Worm (Caenorhabditis elegans): ENCODE measurements around the gene C54C6.7.

The C54C6.7 gene

DNA sequence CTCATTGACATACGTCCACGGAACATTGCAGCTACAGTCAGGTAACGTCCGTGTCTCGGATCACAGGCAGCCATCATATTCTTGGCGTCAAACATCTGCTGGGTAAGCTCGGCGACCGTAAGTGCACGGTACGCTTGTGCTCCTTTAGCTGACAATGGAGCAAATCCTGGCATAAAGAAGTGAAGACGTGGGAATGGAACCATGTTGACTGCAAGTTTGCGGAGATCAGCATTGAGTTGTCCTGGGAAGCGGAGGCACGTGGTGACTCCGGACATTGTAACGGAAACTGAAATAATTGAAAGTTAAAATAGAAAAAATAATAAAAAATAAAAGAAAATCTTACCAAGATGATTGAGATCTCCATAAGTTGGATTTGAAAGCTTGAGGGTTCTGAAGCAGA lies 6.7 kb downstream of the C54C6.7 start:
- TF ChIP-seq daf-16 (GFP tag; optimal IDR thresholded peaks at IDR 0.05) (no peak), daf-16 (tag; optimal IDR thresholded peaks at IDR 0.05) (no peak), nhr-28 (tag; optimal IDR thresholded peaks at IDR 0.05) (no peak), nhr-42 (GFP tag; IDR thresholded peaks at IDR 0.05) (no peak), aha-1 (tag) (peak; percentile 91), unc-130 (GFP tag; optimal IDR thresholded peaks at IDR 0.05) (no peak), ceh-28 (tag; optimal IDR thresholded peaks at IDR 0.05) (no peak), egl-43 (GFP tag; IDR thresholded peaks at IDR 0.05) (no peak)

DNA sequence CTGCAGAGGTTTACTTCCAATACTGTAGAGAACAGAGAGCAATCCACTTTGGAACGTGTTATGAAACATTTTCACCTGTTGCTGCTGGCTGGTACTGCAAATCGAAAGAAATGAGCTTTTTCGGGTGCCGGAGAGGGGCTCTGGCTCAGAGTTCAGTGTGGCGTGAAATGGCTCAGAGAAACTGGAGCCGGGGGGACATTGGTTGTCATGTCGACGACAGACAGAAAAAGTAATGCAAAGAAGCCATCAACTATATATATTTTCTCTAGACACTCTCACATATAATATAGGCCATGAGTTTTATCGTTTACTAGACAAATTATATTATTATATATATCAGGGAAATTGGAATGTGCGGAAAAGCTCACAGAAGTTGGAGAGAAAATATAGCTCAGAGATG lies 8.8 kb downstream of the C54C6.7 start, which contains the start of gene cfap-20:
TSS of gene cfap-20 (minus strand) at position 101 of the 400 bp plus-strand sequence.
- TF ChIP-seq ama-1 (optimal IDR thresholded peaks at IDR 0.05) (no peak), lin-38 (GFP tag; IDR thresholded peaks at IDR 0.05) (peak; percentile 25; the same call in 1 of the 2 replicates), nhr-111 (GFP tag; optimal IDR thresholded peaks at IDR 0.05) (no peak), tra-1 (GFP tag; IDR thresholded peaks at IDR 0.05) (0 out of 2 replicates have a peak, but pooled peaks have one; percentile 18), egl-43 (GFP tag; IDR thresholded peaks at IDR 0.05) (0 out of 2 replicates have a peak, but pooled peaks have one; percentile 9)

DNA sequence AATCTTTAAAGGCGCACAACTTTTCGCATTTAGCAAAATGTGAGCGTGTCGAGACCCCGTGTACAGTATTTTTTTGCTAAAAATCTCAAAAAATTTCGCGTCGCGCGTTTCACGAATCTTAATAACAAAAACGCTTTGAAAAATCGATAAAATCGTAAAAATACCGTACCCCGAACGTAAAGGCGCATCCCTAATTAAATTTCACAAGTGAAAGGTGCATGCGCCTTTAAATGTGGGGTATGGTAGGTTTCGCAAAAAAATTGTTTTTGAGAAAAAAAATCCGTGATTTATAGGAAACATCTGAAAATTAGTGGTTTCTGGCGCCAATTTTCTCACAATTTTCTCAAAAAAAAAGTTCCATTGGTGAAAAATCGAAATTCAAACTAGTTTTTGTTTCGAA lies 12.0 kb downstream of the C54C6.7 start:
- TF ChIP-seq lin-38 (GFP tag; IDR thresholded peaks at IDR 0.05) (peak; percentile 23; the same call in 1 of the 2 replicates), egl-27 (tag; optimal IDR thresholded peaks at IDR 0.05) (no peak)

DNA sequence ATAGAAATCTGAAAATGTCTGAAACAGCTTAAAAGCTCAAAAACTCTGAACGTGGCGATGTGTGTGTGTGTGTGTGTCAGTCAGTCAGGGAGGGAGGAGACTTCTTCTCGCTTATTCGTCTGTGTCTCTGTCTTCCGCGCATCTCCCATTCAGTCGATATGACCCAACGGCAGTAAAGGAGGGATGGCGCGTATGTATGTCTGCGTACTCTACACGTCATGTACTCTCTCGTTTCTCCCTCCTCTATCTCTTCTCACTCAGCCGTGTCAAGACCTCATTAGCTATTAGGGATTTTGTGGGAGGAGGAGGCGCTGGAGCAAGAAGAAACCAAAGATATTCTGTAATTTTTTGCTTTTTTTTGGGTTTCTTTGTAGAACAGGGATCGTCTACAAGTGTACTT lies 14.2 kb downstream of the C54C6.7 start:
- TF ChIP-seq zip-2 (tag; optimal IDR thresholded peaks at IDR 0.05) = no peak
- TF ChIP-seq ctbp-1 (GFP tag; IDR thresholded peaks at IDR 0.05) = 0 out of 2 replicates have a peak, but pooled peaks have one; percentile 44
- TF ChIP-seq hlh-11 (tag; optimal IDR thresholded peaks at IDR 0.05) = peak; percentile 51
- TF ChIP-seq madf-9 (GFP tag; conservative IDR thresholded peaks at IDR 0.05) = 0 out of 2 replicates have a peak, but pooled peaks have one; percentile 12
- TF ChIP-seq nhr-28 (tag; optimal IDR thresholded peaks at IDR 0.05) = peak; percentile 53
- TF ChIP-seq nhr-237 (tag; optimal IDR thresholded peaks at IDR 0.05) = no peak
- no peak for TF ChIP-seq gei-8 (GFP tag; optimal IDR thresholded peaks at IDR 0.05)
- no peak for TF ChIP-seq nhr-76 (tag; optimal IDR thresholded peaks at IDR 0.05)
- TF ChIP-seq ceh-82 (tag; optimal IDR thresholded peaks at IDR 0.05) = no peak
- peak; percentile 25 for TF ChIP-seq dve-1 (tag; optimal IDR thresholded peaks at IDR 0.05; ENCODE audit: insufficient read depth)
- TF ChIP-seq skn-1 (tag; optimal IDR thresholded peaks at IDR 0.05) = no peak
- TF ChIP-seq ceh-28 (tag; optimal IDR thresholded peaks at IDR 0.05) = peak; percentile 36
- peak; percentile 32 for TF ChIP-seq lin-38 (GFP tag; IDR thresholded peaks at IDR 0.05)
- no peak for TF ChIP-seq daf-16 (GFP tag; optimal IDR thresholded peaks at IDR 0.05)
- peak; percentile 17 for TF ChIP-seq daf-16 (tag; optimal IDR thresholded peaks at IDR 0.05)
- no peak for TF ChIP-seq nhr-10 (tag; optimal IDR thresholded peaks at IDR 0.05)
- peak; percentile 38; the same call in 1 of the 2 replicates for TF ChIP-seq dmd-6 (GFP tag; IDR thresholded peaks at IDR 0.05)
- no peak for TF ChIP-seq dmd-9 (GFP tag; IDR thresholded peaks at IDR 0.05)
- peak; percentile 75 for TF ChIP-seq hmg-1.1 (GFP tag; IDR thresholded peaks at IDR 0.05)
- TF ChIP-seq lin-13 (GFP tag; optimal IDR thresholded peaks at IDR 0.05) = peak; percentile 18
- no peak for TF ChIP-seq mxl-3 (GFP tag; optimal IDR thresholded peaks at IDR 0.05)
- no peak for TF ChIP-seq pha-4 (GFP tag; IDR thresholded peaks at IDR 0.05)
- TF ChIP-seq pha-4 (tag; optimal IDR thresholded peaks at IDR 0.05) = no peak
- TF ChIP-seq pqm-1 (tag; optimal IDR thresholded peaks at IDR 0.05) = no peak
- no peak for TF ChIP-seq ceh-32 (tag; optimal IDR thresholded peaks at IDR 0.05; ENCODE audit: poor library complexity)
- TF ChIP-seq hlh-30 (tag; optimal IDR thresholded peaks at IDR 0.05; ENCODE audit: insufficient read depth) = peak; percentile 77
- no peak for TF ChIP-seq dmd-8 (GFP tag; IDR thresholded peaks at IDR 0.05)
- TF ChIP-seq mep-1 (tag; optimal IDR thresholded peaks at IDR 0.05) = peak; percentile 71
- no peak for TF ChIP-seq zip-11 (GFP tag; IDR thresholded peaks at IDR 0.05)
- TF ChIP-seq snpc-1.2 (GFP tag; IDR thresholded peaks at IDR 0.05) = no peak
- TF ChIP-seq set-16 (GFP tag; IDR thresholded peaks at IDR 0.05) = no peak
- TF ChIP-seq php-3 (GFP tag; IDR thresholded peaks at IDR 0.05) = no peak
- TF ChIP-seq rbr-2 (tag; optimal IDR thresholded peaks at IDR 0.05) = peak; percentile 71
- peak; percentile 15 for TF ChIP-seq F37D6.2 (tag; optimal IDR thresholded peaks at IDR 0.05)
- peak; percentile 31 for TF ChIP-seq dpl-1 (GFP tag; optimal IDR thresholded peaks at IDR 0.05)
- TF ChIP-seq cey-2 (tag; optimal IDR thresholded peaks at IDR 0.05; ENCODE audit: borderline replicate concordance, insufficient read depth) = no peak
- TF ChIP-seq lin-39 (tag; optimal IDR thresholded peaks at IDR 0.05) = no peak
- TF ChIP-seq daf-12 (tag; optimal IDR thresholded peaks at IDR 0.05) = no peak

Data from whole organism, L4 larva.